Worm (Caenorhabditis elegans): Measurements from ENCODE around the gene inx-9.

Gene inx-9

ce11 chrIV:11718653-11719052 lies 42.5 kb downstream of the inx-9 start:
- TF ChIP-seq nhr-25 (tag; optimal IDR thresholded peaks at IDR 0.05) = peak; percentile 8
- TF ChIP-seq ceh-9 (tag; optimal IDR thresholded peaks at IDR 0.05) = no peak

DNA sequence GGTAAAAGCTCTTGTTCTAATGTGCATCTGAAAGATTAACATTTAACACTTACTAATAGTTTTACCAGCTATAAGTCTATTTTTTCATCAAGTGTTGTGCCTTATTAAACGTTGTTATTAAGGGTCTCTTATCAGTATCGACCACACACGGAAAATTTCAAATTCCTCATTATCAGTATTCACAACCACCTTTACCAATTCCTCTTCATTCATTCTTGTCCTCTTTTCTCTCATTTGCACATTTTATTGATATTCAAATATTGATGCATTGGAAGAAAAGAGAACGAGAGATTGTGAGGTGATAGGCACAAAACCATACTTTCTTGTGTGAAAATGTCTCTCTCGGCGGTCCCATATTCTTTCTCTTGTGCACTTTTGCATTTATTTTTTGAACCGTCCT lies 45.7 kb downstream of the inx-9 start:
- TF ChIP-seq tbx-2 (tag; optimal IDR thresholded peaks at IDR 0.05) = no peak
- TF ChIP-seq pqm-1 (tag; optimal IDR thresholded peaks at IDR 0.05) = peak; percentile 16
- TF ChIP-seq nhr-12 (tag; optimal IDR thresholded peaks at IDR 0.05) = no peak
- no peak for TF ChIP-seq nhr-11 (tag; optimal IDR thresholded peaks at IDR 0.05)
- no peak for TF ChIP-seq mdl-1 (tag; optimal IDR thresholded peaks at IDR 0.05)
- peak; percentile 65 for TF ChIP-seq elt-2 (tag; optimal IDR thresholded peaks at IDR 0.05)
- TF ChIP-seq fos-1 (tag; optimal IDR thresholded peaks at IDR 0.05) = no peak
- TF ChIP-seq elt-3 (tag; optimal IDR thresholded peaks at IDR 0.05) = no peak
- peak; percentile 2 for TF ChIP-seq pha-4 (tag; optimal IDR thresholded peaks at IDR 0.05)
- no peak for TF ChIP-seq ceh-9 (tag; optimal IDR thresholded peaks at IDR 0.05)
- TF ChIP-seq elt-1 (tag; optimal IDR thresholded peaks at IDR 0.05) = no peak
- TF ChIP-seq unc-62 (GFP tag; optimal IDR thresholded peaks at IDR 0.05) = no peak

ce11 chrIV:11723255-11723654 lies 47.1 kb downstream of the inx-9 start:
- TF ChIP-seq ceh-16 (tag; optimal IDR thresholded peaks at IDR 0.05) = no peak
- TF ChIP-seq ztf-11 (tag; optimal IDR thresholded peaks at IDR 0.05) = no peak
- TF ChIP-seq jun-1 (tag; optimal IDR thresholded peaks at IDR 0.05) = no peak
- TF ChIP-seq nhr-67 (tag; optimal IDR thresholded peaks at IDR 0.05) = no peak
- TF ChIP-seq daf-12 (tag; optimal IDR thresholded peaks at IDR 0.05) = no peak
- TF ChIP-seq snpc-4 (tag; optimal IDR thresholded peaks at IDR 0.05) = no peak
- TF ChIP-seq mdl-1 (tag; optimal IDR thresholded peaks at IDR 0.05) = no peak
- no peak for TF ChIP-seq unc-39 (tag; optimal IDR thresholded peaks at IDR 0.05)
- no peak for TF ChIP-seq ceh-28 (tag; optimal IDR thresholded peaks at IDR 0.05)
- TF ChIP-seq fkh-10 (GFP tag; optimal IDR thresholded peaks at IDR 0.05) = no peak
- no peak for TF ChIP-seq fkh-2 (tag; optimal IDR thresholded peaks at IDR 0.05)
- TF ChIP-seq nhr-237 (tag; optimal IDR thresholded peaks at IDR 0.05) = no peak
- no peak for TF ChIP-seq pha-4 (tag; optimal IDR thresholded peaks at IDR 0.05)
- no peak for TF ChIP-seq R02D3.7 (tag; optimal IDR thresholded peaks at IDR 0.05)
- TF ChIP-seq hmg-11 (tag; optimal IDR thresholded peaks at IDR 0.05) = no peak
- no peak for TF ChIP-seq lin-39 (tag; optimal IDR thresholded peaks at IDR 0.05)
- TF ChIP-seq elt-2 (tag; optimal IDR thresholded peaks at IDR 0.05) = no peak

All from whole organism, L3 larva.